Worm (Caenorhabditis elegans) whole organism, L2 larva: ENCODE measurements around the gene srbc-7.

Experiments
- C34F6.9 ChIP-seq: fragments of 150-350 bp; optimal IDR thresholded peaks from 2 replicates; lab custom pipeline; 2014; ENCODE audit warnings: missing biosample characterization, missing genetic modification characterization
- F13H6.1 ChIP-seq: sonication (generic microtip); optimal IDR thresholded peaks from 2 replicates; lab custom pipeline; 2016; ENCODE audit warnings: missing genetic modification characterization, missing compliant biosample characterization
- R02D3.7 ChIP-seq: fragments of 150-350 bp; optimal IDR thresholded peaks from 2 replicates; lab custom pipeline; 2014; ENCODE audit warnings: missing biosample characterization, missing genetic modification characterization
- Y55F3AM.14 ChIP-seq: fragments of 200-800 bp; sonication (Bioruptor generic); optimal IDR thresholded peaks from 2 replicates; lab custom pipeline; 2018; ENCODE audit warnings: mild to moderate bottlenecking, missing genetic modification characterization, missing compliant biosample characterization
- ZK546.5 ChIP-seq: sonication (generic microtip); optimal IDR thresholded peaks from 2 replicates; lab custom pipeline; 2017; ENCODE audit warnings: missing biosample characterization, missing genetic modification characterization
- ama-1 ChIP-seq: fragments of 150-350 bp; optimal IDR thresholded peaks from 2 replicates; lab custom pipeline; 2018; ENCODE audit warnings: inconsistent platforms
- ceh-16 ChIP-seq: fragments of 150-350 bp; optimal IDR thresholded peaks from 2 replicates; lab custom pipeline; 2014; ENCODE audit warnings: missing biosample characterization, missing genetic modification characterization
- crh-2 ChIP-seq: sonication (generic microtip); optimal IDR thresholded peaks from 2 replicates; lab custom pipeline; 2017; ENCODE audit warnings: missing biosample characterization, missing genetic modification characterization
- dmd-4 ChIP-seq: sonication (generic microtip); optimal IDR thresholded peaks from 2 replicates; lab custom pipeline; 2017; ENCODE audit warnings: missing biosample characterization, missing genetic modification characterization
- egl-27 ChIP-seq: sonication (generic microtip); optimal IDR thresholded peaks from 3 replicates; lab custom pipeline; 2017; ENCODE audit warnings: missing biosample characterization, missing genetic modification reagents, missing genetic modification characterization
- elt-1 ChIP-seq: fragments of 150-350 bp; optimal IDR thresholded peaks from 2 replicates; lab custom pipeline; 2014; ENCODE audit warnings: missing biosample characterization, missing genetic modification characterization
- elt-3 ChIP-seq: sonication (generic microtip); optimal IDR thresholded peaks from 2 replicates; lab custom pipeline; 2017; ENCODE audit warnings: missing biosample characterization, missing genetic modification characterization
- gmeb-1 ChIP-seq: fragments of 150-350 bp; optimal IDR thresholded peaks from 2 replicates; lab custom pipeline; 2014; ENCODE audit warnings: missing biosample characterization, missing genetic modification characterization
- lin-11 ChIP-seq: fragments of 150-350 bp; sonication (generic microtip); optimal IDR thresholded peaks from 2 replicates; lab custom pipeline; 2014; ENCODE audit warnings: missing biosample characterization, missing genetic modification characterization, inconsistent platforms, mixed read lengths
- lin-13 ChIP-seq: fragments of 150-350 bp; optimal IDR thresholded peaks from 2 replicates; lab custom pipeline; 2014; ENCODE audit warnings: missing biosample characterization, missing genetic modification reagents, missing genetic modification characterization
- lin-39 ChIP-seq: fragments of 150-350 bp; optimal IDR thresholded peaks from 2 replicates; lab custom pipeline; 2014; ENCODE audit warnings: missing biosample characterization, missing genetic modification reagents, missing genetic modification characterization
- mab-5 ChIP-seq: fragments of 150-350 bp; optimal IDR thresholded peaks from 2 replicates; lab custom pipeline; 2014; ENCODE audit warnings: missing biosample characterization, missing genetic modification characterization
- mdl-1 ChIP-seq, 2 experiments: fragments of 150-350 bp in 1 of 2; sonication (generic microtip) in 1 of 2; optimal IDR thresholded peaks; 2 replicates each; lab custom pipeline; 2017; ENCODE audit warnings: missing biosample characterization in 2 of 2, missing genetic modification characterization in 2 of 2
- nhr-10 ChIP-seq: sonication (generic microtip); optimal IDR thresholded peaks from 2 replicates; lab custom pipeline; 2017; ENCODE audit warnings: missing biosample characterization, missing genetic modification characterization
- nhr-11 ChIP-seq: fragments of 150-350 bp; optimal IDR thresholded peaks from 2 replicates; lab custom pipeline; 2014; ENCODE audit warnings: missing biosample characterization, missing genetic modification characterization
- nhr-12 ChIP-seq: fragments of 150-350 bp; optimal IDR thresholded peaks from 2 replicates; lab custom pipeline; 2014; ENCODE audit warnings: missing biosample characterization, missing genetic modification characterization
- nhr-129 ChIP-seq: fragments of 150-350 bp; optimal IDR thresholded peaks from 2 replicates; lab custom pipeline; 2014; ENCODE audit warnings: missing biosample characterization, missing genetic modification characterization
- nhr-21 ChIP-seq: fragments of 150-350 bp; optimal IDR thresholded peaks from 2 replicates; lab custom pipeline; 2014; ENCODE audit warnings: missing biosample characterization, missing genetic modification characterization
- nhr-23 ChIP-seq: fragments of 150-350 bp; optimal IDR thresholded peaks from 2 replicates; lab custom pipeline; 2014; ENCODE audit warnings: missing biosample characterization, missing genetic modification reagents, missing genetic modification characterization
- nhr-25 ChIP-seq: fragments of 150-350 bp; sonication (generic microtip); optimal IDR thresholded peaks from 3 replicates; lab custom pipeline; 2014; ENCODE audit warnings: missing biosample characterization, missing genetic modification characterization
- nhr-6 ChIP-seq: fragments of 150-350 bp; optimal IDR thresholded peaks from 2 replicates; lab custom pipeline; 2014; ENCODE audit warnings: missing biosample characterization, missing genetic modification characterization
- nhr-77 ChIP-seq: fragments of 150-350 bp; optimal IDR thresholded peaks from 2 replicates; lab custom pipeline; 2014; ENCODE audit warnings: missing biosample characterization, missing genetic modification characterization
- peb-1 ChIP-seq: fragments of 150-350 bp; optimal IDR thresholded peaks from 2 replicates; lab custom pipeline; 2014; ENCODE audit warnings: missing biosample characterization, missing genetic modification characterization
- sem-4 ChIP-seq: fragments of 150-350 bp; optimal IDR thresholded peaks from 2 replicates; lab custom pipeline; 2014; ENCODE audit warnings: missing biosample characterization, missing genetic modification reagents, missing genetic modification characterization
- skn-1 ChIP-seq: sonication (generic microtip); optimal IDR thresholded peaks from 2 replicates; lab custom pipeline; 2017; ENCODE audit warnings: missing biosample characterization, missing genetic modification characterization
- sma-3 ChIP-seq: sonication (generic microtip); optimal IDR thresholded peaks from 2 replicates; lab custom pipeline; 2016; ENCODE audit warnings: missing genetic modification reagents, missing genetic modification characterization, missing compliant biosample characterization
- sma-9 ChIP-seq, 2 experiments: fragments of 150-350 bp in 1 of 2; sonication (generic microtip) in 1 of 2; optimal IDR thresholded peaks; 2 replicates each; lab custom pipeline; 2014 to 2016; ENCODE audit warnings: missing genetic modification characterization in 2 of 2, mild to moderate bottlenecking in 1 of 2, missing biosample characterization in 1 of 2, missing compliant biosample characterization in 1 of 2, missing genetic modification reagents in 1 of 2, moderate library complexity in 1 of 2
- unc-39 ChIP-seq: fragments of 150-350 bp; optimal IDR thresholded peaks from 2 replicates; lab custom pipeline; 2014; ENCODE audit warnings: missing biosample characterization, missing genetic modification characterization
- ztf-1 ChIP-seq: fragments of 200-800 bp; sonication (Bioruptor generic); conservative IDR thresholded peaks from 2 replicates; pipeline ENCODE4 v1.3.6; 2022; ENCODE audit warnings: missing genetic modification characterization, missing compliant biosample characterization
- ztf-4 ChIP-seq: fragments of 150-350 bp; optimal IDR thresholded peaks from 2 replicates; lab custom pipeline; 2014; ENCODE audit warnings: missing biosample characterization, missing genetic modification characterization

Gene srbc-7

ce11 chrV:7492924-7493323, 5.5 kb upstream of the srbc-7 start, which contains the start of gene srbc-10:
Gene srbc-10 (minus strand): TSS chrV:7493024.
- TF ChIP-seq ZK546.5 (tag; lab: Kevin White, UChicago), result no peak
- TF ChIP-seq skn-1 (tag; lab: Kevin White, UChicago), result no peak
- TF ChIP-seq ztf-1 (GFP tag; lab: Robert Waterston, UW), result no peak
- TF ChIP-seq unc-39, result no peak
- TF ChIP-seq ama-1, result no peak
- TF ChIP-seq C34F6.9 (tag; lab: Kevin White, UChicago), result no peak
- TF ChIP-seq nhr-23 (tag; lab: Kevin White, UChicago), result no peak

ce11 chrV:7490340-7490739, 2.9 kb upstream of the srbc-7 start, which contains the start of gene srbc-9:
Gene srbc-9 (minus strand): TSS chrV:7490440.
- TF ChIP-seq nhr-23 (tag; lab: Kevin White, UChicago), result no peak
- no peak for TF ChIP-seq C34F6.9 (tag; lab: Kevin White, UChicago)
- no peak for TF ChIP-seq F13H6.1 (tag; lab: Kevin White, UChicago)
- no peak for TF ChIP-seq nhr-129 (tag; lab: Kevin White, UChicago)
- TF ChIP-seq lin-13, result no peak
- no peak for TF ChIP-seq mab-5 (tag; lab: Kevin White, UChicago)
- no peak for TF ChIP-seq sma-3
- TF ChIP-seq ceh-16 (tag; lab: Kevin White, UChicago), result no peak
- no peak for TF ChIP-seq unc-39
- no peak for TF ChIP-seq crh-2 (tag; lab: Kevin White, UChicago)
- no peak for TF ChIP-seq sma-9 (GFP tag; optimal IDR thresholded peaks at IDR 0.05; lab: Kevin White, UChicago)
- no peak for TF ChIP-seq sma-9 (tag; optimal IDR thresholded peaks at IDR 0.05; lab: Kevin White, UChicago)
- no peak for TF ChIP-seq nhr-10
- TF ChIP-seq dmd-4, result no peak
- TF ChIP-seq gmeb-1 (tag; lab: Kevin White, UChicago), result no peak
- TF ChIP-seq lin-39 (tag; lab: Kevin White, UChicago), result no peak

ce11 chrV:7485000-7485399, 2.4 kb downstream of the srbc-7 start, which contains the start of gene srbc-8:
Gene srbc-8 (minus strand): TSS chrV:7485100.
- TF ChIP-seq R02D3.7 (tag; lab: Kevin White, UChicago), result no peak
- TF ChIP-seq ztf-4 (tag; lab: Kevin White, UChicago), result no peak
- TF ChIP-seq nhr-21 (tag; lab: Kevin White, UChicago), result no peak
- no peak for TF ChIP-seq nhr-6 (tag; lab: Kevin White, UChicago)
- no peak for TF ChIP-seq F13H6.1 (tag; lab: Kevin White, UChicago)
- TF ChIP-seq nhr-12 (tag; lab: Kevin White, UChicago), result no peak
- TF ChIP-seq nhr-25 (tag; lab: Kevin White, UChicago), result no peak
- no peak for TF ChIP-seq C34F6.9 (tag; lab: Kevin White, UChicago)
- no peak for TF ChIP-seq lin-11 (tag; lab: Kevin White, UChicago)
- TF ChIP-seq nhr-11 (tag; lab: Kevin White, UChicago), result no peak
- TF ChIP-seq peb-1 (tag; lab: Kevin White, UChicago), result no peak
- no peak for TF ChIP-seq dmd-4
- TF ChIP-seq ztf-1 (GFP tag; lab: Robert Waterston, UW), result no peak
- no peak for TF ChIP-seq nhr-77 (tag; lab: Kevin White, UChicago)
- TF ChIP-seq mdl-1 (tag; optimal IDR thresholded peaks at IDR 0.05; lab: Kevin White, UChicago), result no peak

ce11 chrV:7480949-7481348, 6.5 kb downstream of the srbc-7 start, which contains the start of gene C18B10.6:
Gene C18B10.6 (minus strand): TSS chrV:7481049.
- TF ChIP-seq Y55F3AM.14 (GFP tag; lab: Kevin White, UChicago) (no peak), sma-3 (no peak), peb-1 (tag; lab: Kevin White, UChicago) (no peak)

- no peak for TF ChIP-seq egl-27
- TF ChIP-seq nhr-129 (tag; lab: Kevin White, UChicago), result no peak
- no peak for TF ChIP-seq crh-2 (tag; lab: Kevin White, UChicago)
- TF ChIP-seq nhr-12 (tag; lab: Kevin White, UChicago), result no peak
- TF ChIP-seq ama-1, result no peak
- TF ChIP-seq sem-4, result no peak
- TF ChIP-seq Y55F3AM.14 (GFP tag; lab: Kevin White, UChicago), result no peak
- no peak for TF ChIP-seq nhr-77 (tag; lab: Kevin White, UChicago)
- no peak for TF ChIP-seq mdl-1 (tag; optimal IDR thresholded peaks at IDR 0.05; lab: Kevin White, UChicago)
- TF ChIP-seq nhr-25 (tag; lab: Kevin White, UChicago), result no peak
- TF ChIP-seq gmeb-1 (tag; lab: Kevin White, UChicago), result no peak
- no peak for TF ChIP-seq elt-1 (tag; lab: Kevin White, UChicago)
- no peak for TF ChIP-seq nhr-11 (tag; lab: Kevin White, UChicago)
- TF ChIP-seq skn-1 (tag; lab: Kevin White, UChicago), result no peak
- TF ChIP-seq lin-13, result no peak
- TF ChIP-seq elt-3 (tag; lab: Kevin White, UChicago), result no peak
- TF ChIP-seq unc-39, result no peak
Observed at ce11 chrV:7478404-7478803, 9.0 kb downstream of the srbc-7 start, which contains the start of gene str-190. Gene str-190 (minus strand): TSS chrV:7478504.
